Fruit fly (Drosophila melanogaster) whole organism: ENCODE results near the gene CG18281.

ENCODE experiments used
- CG8478 ChIP-seq: fragments of >200 bp; optimal IDR thresholded peaks from 2 replicates; lab custom pipeline; 2018; ENCODE audit warnings: inconsistent platforms
- EcR ChIP-seq, 2 experiments: fragments of >200 bp; optimal IDR thresholded peaks; 2 replicates each; lab custom pipeline; 2017; ENCODE audit warnings: missing biosample characterization in 2 of 2, missing genetic modification characterization in 2 of 2, missing genetic modification reagents in 2 of 2
- psq ChIP-seq: fragments of >200 bp; optimal IDR thresholded peaks from 2 replicates; lab custom pipeline; 2017
- usp ChIP-seq: fragments of >200 bp; optimal IDR thresholded peaks from 2 replicates; lab custom pipeline; 2017; ENCODE audit warnings: missing biosample characterization, missing genetic modification characterization, mixed read lengths

- TF ChIP-seq CG8478 (lab: Kevin White, UChicago) (no peak), EcR (GFP tag; optimal IDR thresholded peaks at IDR 0.05; lab: Kevin White, UChicago) (no peak), psq (no peak), usp (GFP tag; lab: Kevin White, UChicago) (no peak)
Measured at dm6 chr3L:20526143-20526195, 26.3 kb downstream of the CG18281 start, which contains the start of gene Pss.
